Worm (Caenorhabditis elegans) whole organism, young adult: ENCODE measurements around the gene lin-15A.

Experiments
- B0336.3 ChIP-seq: fragments of 200-800 bp; sonication (Bioruptor generic); IDR thresholded peaks from 2 replicates; pipeline ENCODE4 v1.3.6; 2022; ENCODE audit warnings: missing genetic modification characterization, missing compliant biosample characterization
- F39B2.1 ChIP-seq: fragments of 200-800 bp; sonication (Bioruptor generic); IDR thresholded peaks from 2 replicates; pipeline ENCODE4 v1.3.6; 2022; ENCODE audit warnings: missing genetic modification reagents, missing genetic modification characterization, missing compliant biosample characterization
- F57C9.4 ChIP-seq: sonication (generic microtip); optimal IDR thresholded peaks from 2 replicates; lab custom pipeline; 2017; ENCODE audit warnings: mild to moderate bottlenecking, missing genetic modification characterization, missing compliant biosample characterization
- K11D2.4 ChIP-seq: fragments of 200-800 bp; sonication (Bioruptor generic); IDR thresholded peaks from 2 replicates; pipeline ENCODE4 v1.3.6; 2022; ENCODE audit warnings: missing genetic modification reagents, missing genetic modification characterization, missing compliant biosample characterization
- Y53G8AR.9 ChIP-seq: fragments of 200-800 bp; sonication (Bioruptor generic); conservative IDR thresholded peaks from 2 replicates; pipeline ENCODE4 v1.3.6; 2022; ENCODE audit warnings: missing genetic modification reagents, missing genetic modification characterization, missing compliant biosample characterization
- Y56A3A.18 ChIP-seq: fragments of 200-800 bp; sonication (Bioruptor generic); IDR thresholded peaks from 2 replicates; pipeline ENCODE4 v1.3.6; 2022; ENCODE audit warnings: missing genetic modification reagents, missing genetic modification characterization, missing compliant biosample characterization
- Y95B8A.8 ChIP-seq: fragments of 200-800 bp; sonication (Bioruptor generic); IDR thresholded peaks from 2 replicates; pipeline ENCODE4 v1.3.6; 2022; ENCODE audit warnings: missing genetic modification reagents, missing genetic modification characterization, missing compliant biosample characterization
- ZK185.1 ChIP-seq: sonication (generic microtip); optimal IDR thresholded peaks from 2 replicates; lab custom pipeline; 2016; ENCODE audit warnings: mild to moderate bottlenecking, missing genetic modification characterization, missing compliant biosample characterization; ENCODE audit not compliant: poor library complexity, severe bottlenecking
- attf-5 ChIP-seq: fragments of 200-800 bp; sonication (Bioruptor generic); optimal IDR thresholded peaks from 2 replicates; lab custom pipeline; 2018; ENCODE audit warnings: mild to moderate bottlenecking, missing genetic modification characterization, missing compliant biosample characterization
- cebp-1 ChIP-seq, 2 experiments: fragments of 200-800 bp in 1 of 2; sonication (Bioruptor generic) in 1 of 2; sonication (generic microtip) in 1 of 2; IDR thresholded peaks in 1 of 2; optimal IDR thresholded peaks in 1 of 2; 2 replicates each; pipeline versions ENCODE4 v1.3.6 to Lab custom; 2017 to 2022; ENCODE audit warnings: missing compliant biosample characterization in 2 of 2, missing genetic modification characterization in 2 of 2, mild to moderate bottlenecking in 1 of 2, missing genetic modification reagents in 1 of 2, moderate library complexity in 1 of 2
- ceh-27 ChIP-seq: fragments of 200-800 bp; sonication (Bioruptor generic); optimal IDR thresholded peaks from 2 replicates; lab custom pipeline; 2018; ENCODE audit warnings: mild to moderate bottlenecking, missing genetic modification characterization, moderate library complexity, missing compliant biosample characterization
- die-1 ChIP-seq: sonication (generic microtip); optimal IDR thresholded peaks from 2 replicates; lab custom pipeline; 2016; ENCODE audit warnings: missing genotype, mild to moderate bottlenecking, missing genetic modification characterization, missing compliant biosample characterization
- ekl-4 ChIP-seq: fragments of 200-800 bp; sonication (Bioruptor generic); IDR thresholded peaks from 2 replicates; pipeline ENCODE4 v1.3.6; 2022; ENCODE audit warnings: missing genetic modification reagents, missing genetic modification characterization, missing compliant biosample characterization
- ets-4 ChIP-seq: fragments of 200-800 bp; sonication (Bioruptor generic); optimal IDR thresholded peaks from 2 replicates; lab custom pipeline; 2018; ENCODE audit warnings: mild to moderate bottlenecking, missing genetic modification characterization, missing compliant biosample characterization
- gei-17 ChIP-seq: fragments of 200-800 bp; sonication (Bioruptor generic); optimal IDR thresholded peaks from 2 replicates; lab custom pipeline; 2018; ENCODE audit warnings: mild to moderate bottlenecking, missing genetic modification characterization, missing compliant biosample characterization
- let-526 ChIP-seq: fragments of 200-800 bp; sonication (Bioruptor generic); IDR thresholded peaks from 2 replicates; pipeline ENCODE4 v1.3.6; 2022; ENCODE audit warnings: missing genetic modification reagents, missing genetic modification characterization, missing compliant biosample characterization
- lin-26 ChIP-seq: fragments of 200-800 bp; sonication (Bioruptor generic); IDR thresholded peaks from 2 replicates; pipeline ENCODE4 v1.3.6; 2022; ENCODE audit warnings: missing genetic modification reagents, missing genetic modification characterization, missing compliant biosample characterization
- lin-35 ChIP-seq, 3 experiments: fragments of 150-350 bp in 2 of 3; sonication (generic microtip) in 1 of 3; optimal IDR thresholded peaks; 2 replicates each; lab custom pipeline; 2014 to 2018; ENCODE audit warnings: missing biosample characterization in 3 of 3, missing genetic modification characterization in 3 of 3, missing genetic modification reagents in 3 of 3
- lin-40 ChIP-seq: sonication (generic microtip); optimal IDR thresholded peaks from 2 replicates; lab custom pipeline; 2016; ENCODE audit warnings: missing genetic modification characterization, mild to moderate bottlenecking, missing compliant biosample characterization, missing genotype, missing genetic modification reagents
- lin-54 ChIP-seq: fragments of 200-800 bp; sonication (Bioruptor generic); optimal IDR thresholded peaks from 2 replicates; lab custom pipeline; 2018; ENCODE audit warnings: mild to moderate bottlenecking, missing genetic modification characterization, missing compliant biosample characterization
- madf-10 ChIP-seq: sonication (generic microtip); optimal IDR thresholded peaks from 2 replicates; lab custom pipeline; 2016; ENCODE audit warnings: mild to moderate bottlenecking, missing genetic modification characterization, missing compliant biosample characterization
- madf-3 ChIP-seq: fragments of 200-800 bp; sonication (Bioruptor generic); IDR thresholded peaks from 2 replicates; pipeline ENCODE4 v1.3.6; 2022; ENCODE audit warnings: missing genetic modification reagents, missing genetic modification characterization, missing compliant biosample characterization
- madf-6 ChIP-seq: fragments of 200-800 bp; sonication (Bioruptor generic); IDR thresholded peaks from 2 replicates; pipeline ENCODE4 v1.3.6; 2022; ENCODE audit warnings: missing genetic modification reagents, missing genetic modification characterization, missing compliant biosample characterization
- mes-4 ChIP-seq: sonication (generic microtip); optimal IDR thresholded peaks from 2 replicates; lab custom pipeline; 2016; ENCODE audit warnings: missing genotype, missing genetic modification characterization, missing compliant biosample characterization
- nfyb-1 ChIP-seq: fragments of 200-800 bp; sonication (Bioruptor generic); IDR thresholded peaks from 2 replicates; pipeline ENCODE4 v1.3.6; 2022; ENCODE audit warnings: missing genetic modification reagents, missing genetic modification characterization, missing compliant biosample characterization
- nhr-90 ChIP-seq: sonication (generic microtip); optimal IDR thresholded peaks from 2 replicates; lab custom pipeline; 2016; ENCODE audit warnings: missing genotype, mild to moderate bottlenecking, missing genetic modification characterization, missing compliant biosample characterization
- pbrm-1 ChIP-seq: fragments of 200-800 bp; sonication (Bioruptor generic); IDR thresholded peaks from 2 replicates; pipeline ENCODE4 v1.3.6; 2022; ENCODE audit warnings: missing genetic modification reagents, missing genetic modification characterization, missing compliant biosample characterization
- pha-4 ChIP-seq: fragments of 150-350 bp; sonication (generic microtip); optimal IDR thresholded peaks from 2 replicates; lab custom pipeline; 2014; ENCODE audit warnings: missing biosample characterization, missing genetic modification reagents, missing genetic modification characterization
- repo-1 ChIP-seq: sonication (generic microtip); optimal IDR thresholded peaks from 2 replicates; lab custom pipeline; 2017; ENCODE audit warnings: mild to moderate bottlenecking, missing genetic modification characterization, missing compliant biosample characterization
- snpc-4 ChIP-seq, 5 experiments: fragments of 150-350 bp in 1 of 5; sonication (generic microtip) in 4 of 5; optimal IDR thresholded peaks; 2 replicates each; lab custom pipeline; 2014 to 2018; ENCODE audit warnings: missing genetic modification characterization in 5 of 5, missing biosample characterization in 3 of 5, antibody characterized with exemption in 2 of 5, mild to moderate bottlenecking in 2 of 5, missing compliant biosample characterization in 2 of 5, missing genotype in 2 of 5, moderate library complexity in 2 of 5, missing genetic modification reagents in 1 of 5
- somi-1 ChIP-seq: fragments of 200-800 bp; sonication (Bioruptor generic); optimal IDR thresholded peaks from 2 replicates; lab custom pipeline; 2018; ENCODE audit warnings: mild to moderate bottlenecking, missing genetic modification characterization, missing compliant biosample characterization
- tbp1 ChIP-seq: fragments of 200-800 bp; sonication (Bioruptor generic); optimal IDR thresholded peaks from 2 replicates; lab custom pipeline; 2018; ENCODE audit warnings: mild to moderate bottlenecking, missing genetic modification characterization, missing compliant biosample characterization
- unc-62 ChIP-seq: fragments of 150-350 bp; optimal IDR thresholded peaks from 2 replicates; lab custom pipeline; 2014; ENCODE audit warnings: missing biosample characterization, missing genetic modification reagents, missing genetic modification characterization
- zfh-2 ChIP-seq: fragments of 200-800 bp; sonication (Bioruptor generic); conservative IDR thresholded peaks from 2 replicates; pipeline ENCODE4 v1.3.6; 2022; ENCODE audit warnings: missing genetic modification reagents, missing genetic modification characterization, missing compliant biosample characterization
- ztf-18 ChIP-seq: sonication (generic microtip); optimal IDR thresholded peaks from 2 replicates; lab custom pipeline; 2016; ENCODE audit warnings: missing genotype, mild to moderate bottlenecking, missing genetic modification characterization, missing compliant biosample characterization
- ztf-26 ChIP-seq: sonication (generic microtip); optimal IDR thresholded peaks from 2 replicates; lab custom pipeline; 2017; ENCODE audit warnings: missing genetic modification characterization, missing compliant biosample characterization

The lin-15A gene

DNA sequence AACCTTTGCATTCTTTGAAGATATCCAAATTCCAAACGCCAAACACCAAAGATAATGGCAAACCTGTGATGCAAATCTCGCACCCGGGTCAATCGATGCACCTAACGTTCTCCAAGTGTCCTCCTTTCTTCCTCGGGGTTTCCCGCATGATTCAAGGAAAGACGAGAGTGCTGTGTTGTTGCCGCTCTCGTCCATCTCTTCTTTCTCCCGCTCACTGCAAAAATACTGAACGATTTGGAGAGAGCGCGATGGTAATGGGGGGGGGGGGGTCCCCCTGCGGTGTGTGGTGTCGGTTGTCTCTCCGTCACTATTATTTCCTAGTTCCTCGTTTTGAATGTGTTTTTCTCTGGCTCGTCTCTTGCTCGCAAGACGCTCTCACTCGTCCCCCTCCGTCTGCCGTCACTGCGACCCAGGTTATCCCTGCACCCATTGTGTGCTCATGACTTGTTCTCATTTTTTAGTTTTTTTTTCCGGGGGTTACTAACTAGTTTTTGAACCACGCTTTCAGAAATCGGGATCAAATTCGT is 24.3 kb upstream of the lin-15A start (continued):
- TF ChIP-seq ets-4: no peak
- peak; percentile 23 for TF ChIP-seq ztf-26 (tag; lab: Kevin White, UChicago)
- TF ChIP-seq gei-17 (GFP tag; lab: Kevin White, UChicago): peak; percentile 70
- TF ChIP-seq F57C9.4 (tag; lab: Kevin White, UChicago): no peak
- TF ChIP-seq Y53G8AR.9 (GFP tag; lab: Robert Waterston, UW): 0 out of 2 replicates have a peak, but pooled peaks have one; percentile 67
- no peak for TF ChIP-seq cebp-1 (GFP tag; IDR thresholded peaks at IDR 0.05; lab: Robert Waterston, UW)
- TF ChIP-seq cebp-1 (tag; optimal IDR thresholded peaks at IDR 0.05; lab: Kevin White, UChicago): peak; percentile 87
- TF ChIP-seq let-526: 0 out of 2 replicates have a peak, but pooled peaks have one; percentile 83
- peak; percentile 86 for TF ChIP-seq K11D2.4 (GFP tag; lab: Robert Waterston, UW)
- TF ChIP-seq ztf-18: peak; percentile 81
- peak; percentile 78 for TF ChIP-seq lin-40 (tag; lab: Kevin White, UChicago)
- peak; percentile 35; the same call in 1 of the 2 replicates for TF ChIP-seq madf-6
- TF ChIP-seq unc-62 (GFP tag; lab: Kevin White, UChicago): peak; percentile 25
- TF ChIP-seq F39B2.1 (GFP tag; lab: Robert Waterston, UW): no peak
- TF ChIP-seq ZK185.1 (tag; lab: Kevin White, UChicago): peak; percentile 29
- 0 out of 2 replicates have a peak, but pooled peaks have one; percentile 55 for TF ChIP-seq Y95B8A.8 (GFP tag; lab: Robert Waterston, UW)
- TF ChIP-seq zfh-2 (GFP tag; lab: Robert Waterston, UW): peak; percentile 100
- peak; percentile 42 for TF ChIP-seq pha-4 (tag; lab: Kevin White, UChicago)
- TF ChIP-seq attf-5 (GFP tag; lab: Kevin White, UChicago): peak; percentile 83
- peak; percentile 73 for TF ChIP-seq B0336.3 (GFP tag; lab: Robert Waterston, UW)
- 0 out of 2 replicates have a peak, but pooled peaks have one; percentile 51 for TF ChIP-seq madf-3 (GFP tag; lab: Robert Waterston, UW)
- TF ChIP-seq ekl-4 (GFP tag; lab: Robert Waterston, UW): peak; percentile 41; the same call in 1 of the 2 replicates
- peak; percentile 4 for TF ChIP-seq nhr-90 (tag; lab: Kevin White, UChicago)
- TF ChIP-seq tbp1 (GFP tag; lab: Kevin White, UChicago): peak; percentile 29
- TF ChIP-seq lin-35 (GFP tag; optimal IDR thresholded peaks at IDR 0.05; lab: Kevin White, UChicago): peak in 1 of 3 experiments; percentile 40
- TF ChIP-seq lin-26 (GFP tag; lab: Robert Waterston, UW): peak; percentile 60; the same call in 1 of the 2 replicates
- TF ChIP-seq madf-10 (tag; lab: Kevin White, UChicago): peak; percentile 73
- TF ChIP-seq pbrm-1 (GFP tag; lab: Robert Waterston, UW): 0 out of 2 replicates have a peak, but pooled peaks have one; percentile 30
- peak; percentile 31 for TF ChIP-seq snpc-4 (GFP tag; optimal IDR thresholded peaks at IDR 0.05; lab: Kevin White, UChicago)
- TF ChIP-seq snpc-4 (tag; optimal IDR thresholded peaks at IDR 0.05; lab: Kevin White, UChicago): peak in 2 of 4 experiments; percentile 38 to 58
- TF ChIP-seq repo-1 (tag; lab: Kevin White, UChicago): peak; percentile 4
- 0 out of 2 replicates have a peak, but pooled peaks have one; percentile 50 for TF ChIP-seq Y56A3A.18 (GFP tag; lab: Robert Waterston, UW)
- TF ChIP-seq ceh-27 (GFP tag; lab: Kevin White, UChicago): peak; percentile 80
- TF ChIP-seq somi-1 (GFP tag; lab: Kevin White, UChicago): peak; percentile 90
- no peak for TF ChIP-seq mes-4 (tag; lab: Kevin White, UChicago)
- TF ChIP-seq lin-54: peak; percentile 4
- TF ChIP-seq die-1: peak; percentile 14
- peak; percentile 66; the same call in 1 of the 2 replicates for TF ChIP-seq nfyb-1 (GFP tag; lab: Robert Waterston, UW)
